Worm (Caenorhabditis elegans): ENCODE results near the gene mltn-11.

DNA sequence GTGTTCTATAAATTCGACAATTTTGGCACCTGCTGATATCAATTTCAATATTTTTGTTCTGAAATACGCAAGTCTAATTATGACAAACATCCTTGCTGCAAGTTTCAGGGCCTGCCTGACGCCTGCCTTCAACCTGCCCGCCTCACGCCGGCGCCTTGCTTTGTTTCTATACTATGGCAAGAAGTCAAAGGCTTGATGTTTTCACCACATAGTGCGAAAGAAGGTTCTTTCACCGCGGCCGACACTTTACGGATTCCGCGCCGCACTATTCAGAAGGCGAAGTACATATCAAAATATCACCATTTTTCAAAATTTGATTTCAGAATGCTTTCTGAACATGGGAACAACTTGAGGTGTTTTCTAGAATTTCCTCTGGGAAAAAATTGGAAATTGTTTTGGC, 46.5 kb upstream of the mltn-11 start:
- TF ChIP-seq him-1 (tag; optimal IDR thresholded peaks at IDR 0.05) (no peak), W03F9.2 (tag; optimal IDR thresholded peaks at IDR 0.05) (no peak)

All from whole organism, L4/young adult.